Fruit fly (Drosophila melanogaster) whole organism, adult: Measurements from ENCODE around the gene Arf4.
A peak's percentile ranks its signal among the peaks of the same experiment; 100 is the strongest.

Experiments
- CG11617 ChIP-seq: fragments of 200-800 bp; sonication (Bioruptor generic); optimal IDR thresholded peaks from 2 replicates; lab custom pipeline; 2017; ENCODE audit warnings: mild to moderate bottlenecking, missing biosample characterization, missing genetic modification reagents, missing genetic modification characterization
- CG12768 ChIP-seq: fragments of 200-800 bp; sonication (Bioruptor generic); optimal IDR thresholded peaks from 2 replicates; lab custom pipeline; 2017; ENCODE audit warnings: missing biosample characterization, missing genetic modification characterization, mild to moderate bottlenecking, moderate library complexity, missing genetic modification reagents
- CG14711 ChIP-seq: fragments of 200-800 bp; sonication (Bioruptor generic); optimal IDR thresholded peaks from 2 replicates; lab custom pipeline; 2018; ENCODE audit warnings: missing biosample characterization, mild to moderate bottlenecking, missing genetic modification characterization, moderate library complexity
- CG1620 ChIP-seq: fragments of 200-800 bp; sonication (Bioruptor generic); optimal IDR thresholded peaks from 2 replicates; lab custom pipeline; 2016; ENCODE audit warnings: missing biosample characterization, missing genetic modification characterization
- CG33017 ChIP-seq: fragments of 200-800 bp; sonication (Bioruptor generic); optimal IDR thresholded peaks from 2 replicates; lab custom pipeline; 2018; ENCODE audit warnings: missing biosample characterization, mild to moderate bottlenecking, missing genetic modification characterization, moderate library complexity
- CG5204 ChIP-seq: fragments of 200-800 bp; sonication (Bioruptor generic); optimal IDR thresholded peaks from 2 replicates; lab custom pipeline; 2016; ENCODE audit warnings: missing biosample characterization, missing genetic modification characterization
- CG7045 ChIP-seq: fragments of 200-800 bp; sonication (Bioruptor generic); optimal IDR thresholded peaks from 2 replicates; lab custom pipeline; 2017; ENCODE audit warnings: missing biosample characterization, mild to moderate bottlenecking, missing genetic modification characterization
- CG7101 ChIP-seq: fragments of 200-800 bp; sonication (Bioruptor generic); optimal IDR thresholded peaks from 2 replicates; lab custom pipeline; 2018; ENCODE audit warnings: missing biosample characterization, mild to moderate bottlenecking, missing genetic modification characterization, moderate library complexity
- Clk ChIP-seq: fragments of 200-800 bp; sonication (Bioruptor generic); optimal IDR thresholded peaks from 2 replicates; lab custom pipeline; 2017; ENCODE audit warnings: missing biosample characterization, missing genetic modification characterization
- Crg-1 ChIP-seq: fragments of 200-800 bp; sonication (Bioruptor generic); optimal IDR thresholded peaks from 2 replicates; lab custom pipeline; 2016; ENCODE audit warnings: missing biosample characterization, missing genetic modification characterization
- Hr96 ChIP-seq: fragments of 200-800 bp; sonication (Bioruptor generic); optimal IDR thresholded peaks from 2 replicates; lab custom pipeline; 2016; ENCODE audit warnings: missing biosample characterization, missing genetic modification characterization
- Mnt ChIP-seq: fragments of 200-800 bp; sonication (Bioruptor generic); optimal IDR thresholded peaks from 2 replicates; lab custom pipeline; 2016; ENCODE audit warnings: missing biosample characterization, mild to moderate bottlenecking, missing genetic modification characterization
- bab1 ChIP-seq: fragments of 200-800 bp; sonication (Bioruptor generic); optimal IDR thresholded peaks from 3 replicates; lab custom pipeline; 2019; ENCODE audit warnings: missing biosample characterization, mild to moderate bottlenecking, missing genetic modification characterization, moderate library complexity
- cic ChIP-seq: fragments of 200-800 bp; sonication (Bioruptor generic); optimal IDR thresholded peaks from 2 replicates; lab custom pipeline; 2017; ENCODE audit warnings: missing biosample characterization, mild to moderate bottlenecking, missing genetic modification characterization, moderate library complexity
- cnc ChIP-seq, 2 experiments: fragments of >200 bp; optimal IDR thresholded peaks; 2 replicates each; lab custom pipeline; 2017
- kay ChIP-seq: fragments of 200-800 bp; sonication (Bioruptor generic); peaks from one replicate; lab custom pipeline; 2016; ENCODE audit warnings: missing biosample characterization, missing genetic modification characterization, borderline replicate concordance
- ovo ChIP-seq: fragments of 200-800 bp; sonication (Bioruptor generic); optimal IDR thresholded peaks from 2 replicates; lab custom pipeline; 2016; ENCODE audit warnings: missing biosample characterization, missing genetic modification characterization
- pad ChIP-seq: fragments of 200-800 bp; sonication (Bioruptor generic); optimal IDR thresholded peaks from 3 replicates; lab custom pipeline; 2017; ENCODE audit warnings: missing biosample characterization, missing genetic modification characterization, mild to moderate bottlenecking, moderate library complexity, missing genetic modification reagents
- tj ChIP-seq: fragments of 200-800 bp; sonication (Bioruptor generic); optimal IDR thresholded peaks from 3 replicates; lab custom pipeline; 2017; ENCODE audit warnings: missing biosample characterization, mild to moderate bottlenecking, missing genetic modification characterization, moderate library complexity
- toe ChIP-seq: fragments of 200-800 bp; sonication (Bioruptor generic); optimal IDR thresholded peaks from 2 replicates; lab custom pipeline; 2016; ENCODE audit warnings: missing biosample characterization, missing genetic modification characterization

Arf4 gene

DNA sequence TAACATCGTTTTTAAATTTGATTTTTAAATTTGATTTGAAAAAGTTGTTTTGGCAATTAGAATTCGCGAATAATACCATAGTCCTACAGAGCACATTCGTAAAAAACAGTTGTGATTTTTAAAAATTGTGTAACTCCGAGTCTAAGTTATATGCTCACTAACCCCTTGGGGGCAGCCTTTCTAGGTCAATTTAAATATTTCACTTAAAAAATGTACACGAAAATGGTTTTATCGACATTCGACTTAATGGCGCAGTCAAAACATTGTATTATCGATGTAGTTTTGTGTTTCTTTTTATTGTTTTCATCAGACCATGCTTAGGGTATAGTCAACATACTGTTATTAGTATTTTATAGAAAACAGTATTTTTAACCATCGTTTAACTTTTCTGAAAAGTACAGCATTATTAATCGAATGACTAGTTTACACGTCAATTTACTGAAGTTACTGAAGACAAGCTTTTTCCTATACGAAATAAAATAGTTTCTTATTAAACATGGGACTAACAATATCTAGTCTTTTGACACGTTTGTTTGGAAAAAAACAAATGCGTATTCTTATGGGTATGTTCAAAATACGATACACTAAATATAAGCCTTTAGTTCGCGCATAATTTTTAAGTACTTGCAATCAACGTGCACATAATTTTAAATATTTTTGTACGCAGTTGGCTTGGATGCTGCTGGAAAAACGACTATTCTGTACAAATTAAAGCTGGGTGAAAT is at the start of gene Arf4:
TSS of gene Arf4 (plus strand) at position 399 of the 725 bp plus-strand sequence.
- TF ChIP-seq CG11617 (GFP tag; lab: Kevin White, UChicago) (no peak), bab1 (peak; percentile 57), cic (GFP tag; lab: Kevin White, UChicago) (no peak), cnc (optimal IDR thresholded peaks at IDR 0.05; lab: Kevin White, UChicago) (no peak), Mnt (GFP tag; lab: Kevin White, UChicago) (no peak), CG7101 (tag; lab: Kevin White, UChicago) (no peak), ovo (no peak), kay (GFP tag; lab: Kevin White, UChicago) (no peak), Clk (GFP tag; lab: Kevin White, UChicago) (no peak), tj (no peak), CG14711 (tag; lab: Kevin White, UChicago) (peak; percentile 12), Hr96 (no peak), Crg-1 (no peak), CG7045 (GFP tag; lab: Kevin White, UChicago) (no peak), CG1620 (GFP tag; lab: Kevin White, UChicago) (no peak)

DNA sequence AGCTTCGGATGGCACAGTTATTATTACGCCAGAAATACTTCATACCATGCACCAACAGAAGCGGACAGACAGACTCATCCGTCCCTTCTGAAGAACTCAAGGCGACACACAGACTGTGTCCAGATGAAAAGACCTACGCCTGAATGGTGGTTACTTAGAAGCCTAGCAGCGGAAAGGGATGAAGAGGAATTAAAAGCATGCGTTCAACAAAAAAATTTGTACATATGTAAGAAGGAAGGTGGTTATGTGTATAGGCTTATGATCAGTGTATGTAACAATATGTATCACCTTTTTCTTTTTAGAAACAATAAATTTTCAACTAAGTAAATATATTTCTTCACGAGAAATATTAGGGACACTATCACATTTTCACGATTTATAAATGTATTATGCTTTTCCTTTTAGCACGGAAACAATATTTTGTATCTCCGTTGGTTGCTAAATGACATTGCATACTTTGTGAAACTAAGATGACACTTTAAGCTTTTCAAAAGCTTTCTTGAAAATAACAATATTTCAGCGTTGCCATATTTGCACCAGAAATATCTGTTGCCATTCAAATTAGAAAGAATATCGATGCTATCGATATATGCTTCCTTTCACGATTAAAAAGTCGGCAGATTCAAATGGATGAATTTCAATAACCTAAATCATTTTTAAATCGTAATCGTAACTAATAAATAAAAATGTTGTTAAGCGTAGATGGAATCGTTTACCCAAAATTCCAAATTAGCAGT is 39.5 kb upstream of the Arf4 start, which contains the start of gene Actbeta:
TSS of gene Actbeta (minus strand) at position 471 of the 737 bp plus-strand sequence.
- no peak for TF ChIP-seq CG7101 (tag; lab: Kevin White, UChicago)
- no peak for TF ChIP-seq cnc (optimal IDR thresholded peaks at IDR 0.05; lab: Kevin White, UChicago)
- peak; percentile 59 for TF ChIP-seq bab1

DNA sequence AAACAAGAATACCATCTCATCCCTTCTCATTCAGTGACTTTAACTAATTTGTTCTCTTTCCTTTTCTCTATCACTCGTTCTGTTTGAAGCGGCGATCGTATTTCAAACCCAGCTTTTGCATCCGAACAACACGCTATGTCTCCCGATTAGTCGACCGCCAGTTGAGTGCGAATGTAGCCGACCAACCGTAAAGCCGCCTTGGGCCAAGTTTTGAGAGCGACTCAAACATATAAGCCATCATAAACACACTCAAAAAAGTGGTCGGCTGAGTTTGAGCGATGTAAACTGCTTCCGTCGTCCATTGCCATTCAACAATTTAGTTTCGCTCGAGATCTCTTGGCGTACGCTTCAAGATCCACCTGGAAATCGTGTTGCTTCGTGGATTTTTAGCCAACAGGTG is 35.5 kb upstream of the Arf4 start, which contains the start of gene sv:
TSS of gene sv (plus strand) at position 319 of the 400 bp plus-strand sequence.
- TF ChIP-seq kay (GFP tag; lab: Kevin White, UChicago), result no peak
- TF ChIP-seq pad (GFP tag; lab: Kevin White, UChicago), result no peak
- no peak for TF ChIP-seq cnc (optimal IDR thresholded peaks at IDR 0.05; lab: Kevin White, UChicago)
- no peak for TF ChIP-seq Hr96
- TF ChIP-seq Crg-1, result no peak
- TF ChIP-seq CG5204 (GFP tag; lab: Kevin White, UChicago), result no peak
- no peak for TF ChIP-seq tj
- no peak for TF ChIP-seq toe (GFP tag; lab: Kevin White, UChicago)
- no peak for TF ChIP-seq ovo
- TF ChIP-seq bab1, result no peak
- TF ChIP-seq cic (GFP tag; lab: Kevin White, UChicago), result no peak
- TF ChIP-seq CG33017 (tag; lab: Kevin White, UChicago), result no peak
- TF ChIP-seq CG12768 (GFP tag; lab: Kevin White, UChicago), result no peak
- no peak for TF ChIP-seq CG11617 (GFP tag; lab: Kevin White, UChicago)
- TF ChIP-seq CG14711 (tag; lab: Kevin White, UChicago), result no peak

DNA sequence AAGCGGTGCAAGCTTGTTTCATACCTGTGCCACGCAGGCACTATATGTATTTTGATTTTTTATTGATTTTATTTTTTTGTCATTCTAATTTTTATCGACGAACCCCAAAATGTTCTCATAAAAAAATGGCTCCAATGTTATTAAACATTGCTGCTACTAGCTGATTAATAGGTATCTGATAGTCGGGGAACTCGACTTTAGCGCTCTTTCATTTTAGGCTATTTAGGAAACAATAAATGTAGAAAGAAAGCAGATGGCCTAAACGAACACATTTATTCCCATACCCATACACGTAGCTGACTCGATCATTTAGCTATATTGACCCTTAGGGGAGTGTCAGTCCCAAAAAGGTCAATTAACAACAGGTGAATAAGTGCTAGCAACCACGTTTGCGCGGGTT is 33.7 kb upstream of the Arf4 start:
- no peak for TF ChIP-seq Clk (GFP tag; lab: Kevin White, UChicago)
- no peak for TF ChIP-seq kay (GFP tag; lab: Kevin White, UChicago)
- no peak for TF ChIP-seq CG5204 (GFP tag; lab: Kevin White, UChicago)
- no peak for TF ChIP-seq CG7101 (tag; lab: Kevin White, UChicago)
- no peak for TF ChIP-seq CG11617 (GFP tag; lab: Kevin White, UChicago)
- TF ChIP-seq ovo, result no peak
- no peak for TF ChIP-seq CG7045 (GFP tag; lab: Kevin White, UChicago)
- no peak for TF ChIP-seq CG12768 (GFP tag; lab: Kevin White, UChicago)
- no peak for TF ChIP-seq toe (GFP tag; lab: Kevin White, UChicago)

DNA sequence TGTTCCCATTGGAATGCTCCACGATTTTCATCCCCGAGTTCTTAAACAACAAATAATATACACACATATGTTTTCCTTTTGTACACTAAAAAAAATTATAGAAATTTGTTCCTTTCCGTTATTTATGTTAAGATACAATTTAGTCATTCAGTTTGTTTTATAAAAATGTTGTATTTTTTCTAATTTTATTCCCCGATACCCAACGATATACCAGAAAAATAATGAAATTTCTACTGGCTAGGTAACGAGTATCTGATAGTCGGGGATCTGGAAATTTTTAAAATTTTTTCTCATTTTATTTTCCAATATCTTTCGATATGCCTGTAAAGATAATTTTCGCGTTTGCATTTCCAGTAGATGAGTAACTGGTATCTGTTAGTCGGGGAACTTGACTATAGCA is 30.5 kb upstream of the Arf4 start:
- TF ChIP-seq Hr96 (no peak), CG7045 (GFP tag; lab: Kevin White, UChicago) (no peak), cnc (optimal IDR thresholded peaks at IDR 0.05; lab: Kevin White, UChicago) (no peak), CG7101 (tag; lab: Kevin White, UChicago) (no peak), tj (no peak), CG12768 (GFP tag; lab: Kevin White, UChicago) (no peak), Crg-1 (no peak), CG1620 (GFP tag; lab: Kevin White, UChicago) (no peak), CG14711 (tag; lab: Kevin White, UChicago) (no peak), Mnt (GFP tag; lab: Kevin White, UChicago) (no peak), CG11617 (GFP tag; lab: Kevin White, UChicago) (no peak), cic (GFP tag; lab: Kevin White, UChicago) (no peak), pad (GFP tag; lab: Kevin White, UChicago) (no peak), CG33017 (tag; lab: Kevin White, UChicago) (no peak), ovo (no peak), toe (GFP tag; lab: Kevin White, UChicago) (no peak), CG5204 (GFP tag; lab: Kevin White, UChicago) (no peak), kay (GFP tag; lab: Kevin White, UChicago) (no peak), bab1 (no peak)
